Worm (Caenorhabditis elegans): ENCODE data around the gene his-64.

Gene his-64

ce11 chrIV:11388684-11389083 is 18.2 kb upstream of the his-64 start:
- no peak for TF ChIP-seq Y75B8A.6 (GFP tag; IDR thresholded peaks at IDR 0.05)
- TF ChIP-seq ces-1 (GFP tag; optimal IDR thresholded peaks at IDR 0.05): peak; percentile 80
- no peak for TF ChIP-seq nhr-6 (tag; optimal IDR thresholded peaks at IDR 0.05)
- no peak for TF ChIP-seq lin-38 (GFP tag; IDR thresholded peaks at IDR 0.05)
- TF ChIP-seq jun-1 (tag; optimal IDR thresholded peaks at IDR 0.05): no peak
- no peak for TF ChIP-seq sdz-12 (GFP tag; optimal IDR thresholded peaks at IDR 0.05)
- TF ChIP-seq unc-62 (GFP tag; optimal IDR thresholded peaks at IDR 0.05 in 1 of 2): no peak
- no peak for TF ChIP-seq unc-62 (tag; optimal IDR thresholded peaks at IDR 0.05)
- peak; percentile 15 for TF ChIP-seq nhr-11 (tag; optimal IDR thresholded peaks at IDR 0.05)
- TF ChIP-seq aha-1 (tag): peak; percentile 68

- no peak for TF ChIP-seq cey-2 (tag; optimal IDR thresholded peaks at IDR 0.05; ENCODE audit: borderline replicate concordance, insufficient read depth)
- TF ChIP-seq mdt-29 (GFP tag; IDR thresholded peaks at IDR 0.05): no peak
- TF ChIP-seq nhr-76 (tag; optimal IDR thresholded peaks at IDR 0.05): no peak
- no peak for TF ChIP-seq mep-1 (tag; optimal IDR thresholded peaks at IDR 0.05)
Measured at ce11 chrIV:11394243-11394642, 12.7 kb upstream of the his-64 start, which contains the start of gene tag-89. TSS of gene tag-89 (plus strand) at chrIV:11394543.

ce11 chrIV:11398267-11398825 is 8.6 kb upstream of the his-64 start, which contains the start of gene dsl-6:
TSS of gene dsl-6 (minus strand) at chrIV:11398317.
- TF ChIP-seq hmg-1.1 (GFP tag; IDR thresholded peaks at IDR 0.05): 0 out of 2 replicates have a peak, but pooled peaks have one; percentile 19
- TF ChIP-seq lin-38 (GFP tag; IDR thresholded peaks at IDR 0.05): peak; percentile 64

- TF ChIP-seq dmd-8 (GFP tag; IDR thresholded peaks at IDR 0.05) (peak; percentile 68; the same call in 1 of the 2 replicates), F26F4.8 (GFP tag; conservative IDR thresholded peaks at IDR 0.05) (0 out of 2 replicates have a peak, but pooled peaks have one; percentile 22), mdt-29 (GFP tag; IDR thresholded peaks at IDR 0.05) (peak; percentile 41; the same call in 1 of the 2 replicates), snpc-1.2 (GFP tag; IDR thresholded peaks at IDR 0.05) (peak; percentile 68), vab-7 (GFP tag; IDR thresholded peaks at IDR 0.05) (0 out of 2 replicates have a peak, but pooled peaks have one; percentile 9), arid-1 (GFP tag; conservative IDR thresholded peaks at IDR 0.05) (0 out of 2 replicates have a peak, but pooled peaks have one; percentile 9), Y48G9A.11 (GFP tag; IDR thresholded peaks at IDR 0.05) (peak; percentile 55; the same call in 1 of the 2 replicates), lin-38 (GFP tag; IDR thresholded peaks at IDR 0.05) (peak; percentile 85), Y105C5A.15 (GFP tag; IDR thresholded peaks at IDR 0.05) (peak; percentile 39; the same call in 1 of the 2 replicates)
Measured at ce11 chrIV:11400098-11400497, 6.8 kb upstream of the his-64 start.

- TF ChIP-seq nhr-237 (tag; optimal IDR thresholded peaks at IDR 0.05) (no peak), pha-4 (GFP tag; IDR thresholded peaks at IDR 0.05) (0 out of 2 replicates have a peak, but pooled peaks have one; percentile 26), pha-4 (tag; optimal IDR thresholded peaks at IDR 0.05) (no peak), dmd-8 (GFP tag; IDR thresholded peaks at IDR 0.05) (peak; percentile 52; the same call in 1 of the 2 replicates), F49E8.2 (tag; optimal IDR thresholded peaks at IDR 0.05; ENCODE audit: borderline replicate concordance) (peak; percentile 69), lin-38 (GFP tag; IDR thresholded peaks at IDR 0.05) (peak; percentile 58), D1046.2 (GFP tag; IDR thresholded peaks at IDR 0.05) (0 out of 2 replicates have a peak, but pooled peaks have one; percentile 22), daf-19 (GFP tag; conservative IDR thresholded peaks at IDR 0.05) (peak; percentile 68), lin-15B (tag; optimal IDR thresholded peaks at IDR 0.05) (no peak), vab-7 (GFP tag; IDR thresholded peaks at IDR 0.05) (0 out of 2 replicates have a peak, but pooled peaks have one; percentile 25), Y48G9A.11 (GFP tag; IDR thresholded peaks at IDR 0.05) (no peak), lim-7 (GFP tag; IDR thresholded peaks at IDR 0.05) (0 out of 2 replicates have a peak, but pooled peaks have one; percentile 17)
Measured at ce11 chrIV:11401482-11401881, 5.4 kb upstream of the his-64 start.

All from whole organism, L4 larva.